Worm (Caenorhabditis elegans) whole organism, dauer: ENCODE data around the gene nspd-2.
"Not testable (repeated sequence)": the region's sequence is repeated elsewhere in the genome, so short reads cannot be mapped to it uniquely, and the experiment has no call there.

ENCODE experiments used
- unc-62 ChIP-seq: sonication (generic microtip); optimal IDR thresholded peaks from 2 replicates; lab custom pipeline; 2017; ENCODE audit warnings: missing biosample characterization, missing genetic modification reagents, missing genetic modification characterization

nspd-2 gene

DNA sequence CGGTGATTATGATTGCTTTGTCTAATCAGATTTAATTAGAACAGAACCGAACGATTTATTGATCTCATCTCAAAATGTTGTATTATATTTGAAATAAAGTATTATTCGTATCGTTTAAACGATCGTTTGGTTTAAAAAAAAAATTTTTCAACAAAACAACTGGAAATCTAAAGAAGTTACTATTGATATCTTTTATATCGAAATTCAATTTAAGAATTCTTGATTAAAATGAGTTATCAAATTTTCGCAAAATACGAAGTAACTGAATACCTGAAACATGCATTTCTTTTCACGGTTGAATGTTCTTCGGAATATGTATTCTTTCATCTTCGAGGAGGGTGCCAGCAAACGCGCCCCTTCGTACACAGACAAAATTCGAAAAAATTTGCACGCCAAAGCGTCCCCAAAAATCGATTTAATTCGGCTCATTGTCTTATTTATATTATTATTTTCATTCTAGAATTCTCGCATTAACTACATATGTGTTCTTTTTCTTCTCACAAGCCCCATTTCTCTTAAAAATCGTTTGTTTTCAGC is 14.2 kb downstream of the nspd-2 start, which contains the start of gene npp-1:
TSS of gene npp-1 (plus strand) at position 537 of the 537 bp plus-strand sequence.
- no peak for TF ChIP-seq unc-62 (GFP tag; lab: Kevin White, UChicago)

DNA sequence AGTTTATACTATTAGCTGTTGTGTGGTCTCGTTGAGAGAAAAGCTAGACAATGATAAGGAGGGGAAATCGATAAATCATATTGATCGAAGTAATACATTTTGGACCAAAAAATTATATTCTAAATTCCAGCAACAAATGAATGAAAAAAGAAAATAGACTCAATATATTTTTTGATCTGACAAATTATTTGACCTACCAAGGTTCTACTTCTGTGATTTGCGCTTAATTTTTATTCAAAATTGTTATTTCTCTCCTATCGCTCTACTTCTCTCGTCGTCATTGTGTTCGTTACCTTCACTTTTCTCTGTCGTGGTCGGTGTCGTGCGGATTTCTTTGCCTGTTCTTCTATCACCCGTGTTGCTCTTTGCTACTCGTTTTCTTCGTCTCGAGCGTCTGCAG is 15.1 kb downstream of the nspd-2 start:
- TF ChIP-seq unc-62 (GFP tag; lab: Kevin White, UChicago), result no peak

DNA sequence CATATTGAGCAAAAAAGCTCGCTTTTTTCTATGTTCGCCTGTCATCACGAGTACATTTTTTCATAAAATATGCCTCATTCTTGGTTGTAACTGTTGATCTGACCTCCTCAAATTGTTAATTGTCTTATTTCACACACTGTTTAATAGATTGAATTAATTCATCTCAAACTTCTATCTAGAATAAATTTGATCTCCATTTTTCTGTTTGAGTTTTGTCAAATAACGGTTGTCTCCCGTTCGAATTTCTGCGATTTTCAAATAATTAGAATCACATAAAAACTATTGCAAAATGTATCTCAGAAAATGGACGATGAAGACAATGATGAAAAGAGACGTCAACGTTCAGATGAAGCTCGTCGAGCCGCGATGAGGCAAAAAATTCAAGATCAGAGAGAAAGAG is 18.1 kb downstream of the nspd-2 start, which contains the start of gene K07F5.14:
TSS of gene K07F5.14 (plus strand) at position 301 of the 400 bp plus-strand sequence.
- no peak for TF ChIP-seq unc-62 (GFP tag; lab: Kevin White, UChicago)

DNA sequence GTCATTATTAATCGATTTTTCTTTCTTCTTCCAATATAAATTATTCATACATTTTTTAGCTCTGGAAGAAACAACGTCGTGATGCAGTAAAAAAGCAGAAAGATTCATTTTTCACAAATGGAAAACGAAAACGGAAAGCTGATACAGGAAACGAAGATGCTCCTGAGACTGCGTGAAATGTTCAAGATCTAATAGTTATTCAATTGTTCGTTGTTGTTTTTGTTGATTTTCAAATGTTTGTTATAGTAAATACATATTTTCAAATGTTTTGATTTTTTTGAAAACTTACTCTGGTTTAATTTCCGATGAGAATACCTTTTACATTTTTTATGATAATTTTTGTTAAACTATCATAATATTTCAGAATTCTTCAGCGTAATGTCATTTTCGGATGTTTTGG is 20.0 kb downstream of the nspd-2 start, which contains the start of gene K07F5.16:
TSS of gene K07F5.16 (plus strand) at position 301 of the 400 bp plus-strand sequence.
- TF ChIP-seq unc-62 (GFP tag; lab: Kevin White, UChicago), result no peak

DNA sequence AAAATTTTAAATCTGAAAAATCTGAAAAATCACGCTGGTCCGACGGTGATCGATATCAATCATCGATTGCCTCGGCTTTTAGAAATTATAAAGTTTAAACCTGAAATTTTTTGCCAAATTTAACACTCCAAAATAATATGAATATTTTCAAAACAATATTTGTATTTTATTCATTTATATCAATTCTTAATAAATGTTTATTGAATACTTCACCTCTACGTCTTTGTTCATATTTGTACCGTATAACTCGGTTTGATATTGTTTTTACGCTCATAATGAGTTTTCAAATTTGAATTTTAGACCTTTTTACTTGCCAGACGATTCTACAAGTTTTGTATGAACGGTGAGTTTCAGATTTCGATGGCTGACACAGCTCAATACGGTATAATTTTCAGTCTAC is 20.9 kb downstream of the nspd-2 start, which contains the start of the genes K07F5.15 and K07F5.22:
TSS of gene K07F5.15 (plus strand) at position 301 of the 400 bp plus-strand sequence.
TSS of gene K07F5.22 (plus strand) at position 301 of the 400 bp plus-strand sequence.
- TF ChIP-seq unc-62 (GFP tag; lab: Kevin White, UChicago), result no peak

DNA sequence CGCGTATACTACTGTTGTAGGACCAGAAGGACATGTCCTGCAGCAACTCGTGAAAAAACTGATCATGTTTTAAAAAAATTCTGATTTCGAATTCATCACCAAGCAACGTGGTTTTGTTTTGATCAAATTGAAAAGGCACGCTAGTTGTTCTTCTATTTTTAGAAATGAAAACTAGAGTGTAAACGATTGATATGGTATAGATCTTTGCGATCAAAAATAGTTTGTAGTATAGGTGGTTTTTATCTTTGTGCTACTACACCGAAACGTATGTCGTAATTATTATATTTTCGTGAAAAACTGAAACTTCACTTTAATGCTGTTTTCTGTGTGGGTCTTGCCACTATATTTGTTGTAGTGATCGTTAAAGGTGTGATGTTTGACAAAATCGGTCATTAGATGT is 23.0 kb downstream of the nspd-2 start:
- TF ChIP-seq unc-62 (GFP tag; lab: Kevin White, UChicago), result no peak

DNA sequence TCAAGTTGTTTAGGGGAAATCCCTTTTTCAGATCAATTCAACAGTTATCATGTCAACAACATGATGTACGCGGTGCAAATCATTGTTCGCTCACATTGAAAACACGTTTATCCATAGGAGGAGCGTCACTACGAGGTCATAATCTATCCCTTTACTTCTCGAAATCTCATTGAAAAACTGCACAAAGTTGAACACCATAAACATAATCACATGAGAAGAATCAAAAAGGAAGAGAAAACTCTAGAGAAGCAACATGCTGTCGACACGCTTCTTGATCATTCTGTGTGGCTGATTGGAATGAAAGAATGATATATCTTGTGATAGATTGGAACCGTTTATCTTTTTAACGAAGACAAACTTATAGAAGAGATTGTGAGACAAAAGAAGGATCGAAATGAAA is 24.1 kb downstream of the nspd-2 start:
- no peak for TF ChIP-seq unc-62 (GFP tag; lab: Kevin White, UChicago)

DNA sequence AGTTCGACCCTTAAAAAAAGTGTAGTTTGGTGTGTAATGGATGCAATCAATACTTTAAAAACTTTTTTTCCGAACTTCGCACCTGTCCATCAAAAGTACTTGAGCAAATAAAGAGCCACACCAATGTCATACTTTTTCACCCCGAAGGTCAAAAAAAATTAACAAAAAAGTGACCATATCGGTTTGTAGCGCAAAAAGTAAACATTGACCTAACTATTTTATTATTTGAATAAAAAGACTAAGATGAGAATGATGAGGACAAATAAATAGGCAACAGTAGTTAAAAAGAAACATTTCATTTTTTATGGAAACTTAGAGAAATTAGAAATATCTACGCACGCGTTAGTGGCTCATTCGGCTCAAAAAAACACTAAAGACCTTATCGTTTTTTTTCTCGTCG is 25.5 kb downstream of the nspd-2 start:
- TF ChIP-seq unc-62 (GFP tag; lab: Kevin White, UChicago), result no peak

DNA sequence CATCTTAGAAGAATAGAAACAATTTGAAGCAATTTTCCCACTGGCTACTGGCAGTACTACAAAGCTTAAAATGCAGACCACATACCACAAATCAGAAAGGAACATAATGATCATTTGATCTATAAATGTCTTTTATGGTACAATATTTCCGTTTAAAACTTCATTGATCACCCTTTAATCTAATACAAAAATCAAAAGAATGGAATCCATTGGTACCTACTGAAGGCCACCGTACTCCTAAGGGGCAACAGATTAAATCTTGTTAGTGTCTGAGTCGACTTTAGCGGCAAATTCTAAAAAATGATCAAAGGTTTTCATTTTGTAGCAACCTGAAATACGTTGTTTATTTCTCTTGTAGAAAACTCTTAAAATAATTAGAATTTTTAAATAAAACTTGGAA is 28.4 kb downstream of the nspd-2 start:
- no peak for TF ChIP-seq unc-62 (GFP tag; lab: Kevin White, UChicago)

DNA sequence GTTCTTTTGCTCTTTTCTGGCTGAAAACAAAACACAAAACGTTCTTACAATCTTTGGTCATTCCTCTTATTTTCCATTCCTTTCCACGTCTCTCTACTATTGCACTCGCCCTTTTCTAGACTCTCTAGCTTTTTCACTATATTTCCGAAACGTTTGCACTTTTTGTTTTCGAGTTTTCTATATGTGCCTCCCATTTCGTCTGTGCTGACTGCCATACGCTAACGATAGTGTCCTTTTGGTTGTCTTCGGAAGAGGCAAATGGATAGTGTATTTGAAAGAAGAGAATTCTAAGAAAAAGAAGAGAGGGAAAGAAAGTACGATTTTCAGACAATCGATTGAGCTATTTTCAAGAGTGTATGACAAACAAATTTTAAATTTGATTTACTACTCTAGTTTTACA is 28.9 kb downstream of the nspd-2 start:
- TF ChIP-seq unc-62 (GFP tag; lab: Kevin White, UChicago), result no peak

DNA sequence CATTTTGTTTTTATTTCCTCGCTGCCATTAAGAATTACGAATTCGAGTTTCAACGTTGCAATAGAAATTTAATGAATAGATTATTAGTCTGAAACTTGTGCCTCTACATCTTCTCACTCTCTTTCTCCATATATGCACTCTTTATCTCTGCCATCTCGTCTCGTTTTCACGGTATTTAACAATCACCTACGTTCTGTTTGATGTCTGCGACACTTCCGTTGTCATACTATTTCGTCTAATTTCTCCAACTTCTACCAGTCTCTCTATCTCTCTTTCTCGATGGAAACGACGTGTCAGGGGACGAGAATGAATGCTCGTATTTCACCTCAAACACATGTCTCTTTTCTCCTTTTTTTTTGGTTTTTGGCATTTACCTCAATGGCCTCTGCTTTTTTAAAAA is 30.0 kb downstream of the nspd-2 start:
- no peak for TF ChIP-seq unc-62 (GFP tag; lab: Kevin White, UChicago)

DNA sequence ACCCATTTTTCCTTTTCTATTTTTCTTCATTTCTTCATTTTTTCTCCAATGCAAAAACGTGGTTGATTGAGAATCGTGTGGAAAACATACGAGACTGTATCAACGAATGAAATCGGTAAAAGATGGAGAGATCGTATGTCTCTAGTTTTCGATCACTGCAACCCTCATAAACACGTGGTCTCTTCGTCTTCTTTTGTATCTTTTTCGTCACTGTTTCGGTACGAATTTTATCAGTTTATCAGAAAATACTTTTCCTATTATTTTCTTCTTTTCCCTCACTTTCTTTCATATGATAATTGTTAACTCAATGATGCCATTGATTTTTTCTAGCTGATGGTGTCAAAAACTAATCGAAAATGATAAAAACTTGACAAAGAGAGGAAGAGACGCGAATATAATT is 31.8 kb downstream of the nspd-2 start:
- TF ChIP-seq unc-62 (GFP tag; lab: Kevin White, UChicago), result no peak

DNA sequence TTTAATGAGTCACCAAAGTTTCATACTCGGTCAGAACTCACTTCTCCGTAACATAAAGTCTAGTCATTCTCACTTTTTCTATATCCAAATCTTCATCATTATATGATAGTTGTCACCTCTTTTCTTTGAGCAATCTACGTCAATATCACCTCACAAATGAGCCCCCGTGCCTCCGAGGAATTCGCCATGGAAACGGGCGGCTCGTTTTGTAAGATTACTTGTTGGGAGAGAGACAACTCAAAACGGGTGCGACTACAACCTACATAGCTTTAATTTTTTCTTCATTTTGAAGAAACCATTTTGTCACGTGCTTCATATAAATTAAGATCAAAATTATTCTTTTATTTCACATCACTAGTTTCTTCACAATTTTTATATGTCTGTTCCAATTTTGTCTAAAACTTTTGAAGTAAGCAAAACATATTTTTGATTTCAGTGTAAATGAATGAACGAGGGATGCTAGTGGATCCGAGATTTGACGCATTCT is 35.1 kb downstream of the nspd-2 start, which contains the start of gene nhr-4:
TSS of gene nhr-4 (plus strand) at position 437 of the 487 bp plus-strand sequence.
- TF ChIP-seq unc-62 (GFP tag; lab: Kevin White, UChicago), result no peak

DNA sequence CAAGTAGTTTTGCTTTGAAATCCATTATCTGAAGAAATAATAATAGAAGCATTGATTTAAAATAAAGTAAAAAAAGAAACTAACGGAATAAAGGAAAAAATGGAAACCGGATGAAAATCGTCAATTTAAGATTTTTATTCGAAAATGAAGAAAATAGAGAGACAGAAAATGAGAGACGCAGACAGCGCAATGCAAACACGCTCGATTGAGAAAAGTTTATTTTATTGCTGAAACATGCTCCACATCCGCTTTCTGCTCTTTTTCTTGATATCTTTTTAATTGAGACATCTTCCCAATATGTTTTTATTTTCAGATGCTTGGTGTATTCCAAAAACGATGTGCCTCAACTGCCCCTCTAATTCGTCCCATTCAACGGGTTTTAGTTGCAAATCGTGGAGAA is 40.4 kb downstream of the nspd-2 start, which contains the start of the genes prp-18 and mccc-1:
TSS of gene prp-18 (minus strand) at position 127 of the 400 bp plus-strand sequence.
TSS of gene mccc-1 (plus strand) at position 314 of the 400 bp plus-strand sequence.
- no peak for TF ChIP-seq unc-62 (GFP tag; lab: Kevin White, UChicago)

DNA sequence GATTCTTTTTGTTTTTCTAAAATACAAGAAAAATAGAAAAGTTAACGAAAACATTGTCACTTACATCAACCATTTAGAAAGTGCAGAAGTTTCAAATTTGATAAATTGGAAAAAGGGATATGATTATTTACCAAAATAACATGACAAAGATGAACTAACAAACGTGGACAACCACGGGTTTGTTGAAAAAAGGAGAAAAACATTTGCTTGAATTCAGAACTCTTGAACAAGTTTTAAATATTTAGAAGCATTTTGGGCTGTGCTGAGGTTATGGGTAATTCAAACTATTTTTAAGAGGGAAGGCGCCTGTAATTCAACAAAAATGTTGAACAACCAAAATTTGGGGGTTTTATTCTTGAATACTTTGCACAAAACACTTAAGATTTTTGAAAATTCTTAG is 46.0 kb downstream of the nspd-2 start, which contains the start of gene ttbk-3:
TSS of gene ttbk-3 (minus strand) at position 101 of the 400 bp plus-strand sequence.
- no peak for TF ChIP-seq unc-62 (GFP tag; lab: Kevin White, UChicago)

DNA sequence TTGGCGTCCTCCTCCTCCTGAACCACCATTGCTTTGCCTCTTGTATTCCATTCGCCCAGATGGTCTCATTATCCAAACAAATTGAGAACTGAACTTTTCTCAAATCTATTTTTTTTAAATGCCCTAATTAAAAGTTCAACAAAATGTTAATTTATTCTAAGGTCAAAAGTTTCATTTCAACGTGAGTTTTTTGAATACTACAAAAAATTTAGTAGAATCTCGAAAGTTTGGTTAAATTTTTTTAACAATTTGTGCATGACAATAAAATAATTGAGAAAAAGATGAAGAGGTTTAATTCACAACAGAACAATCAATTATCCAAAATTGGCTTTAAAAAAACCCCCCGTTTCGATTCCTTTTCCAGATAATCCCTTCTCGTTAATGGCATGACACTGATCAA is 48.1 kb downstream of the nspd-2 start, which contains the start of gene F32B6.4:
TSS of gene F32B6.4 (minus strand) at position 101 of the 400 bp plus-strand sequence.
- no peak for TF ChIP-seq unc-62 (GFP tag; lab: Kevin White, UChicago)

DNA sequence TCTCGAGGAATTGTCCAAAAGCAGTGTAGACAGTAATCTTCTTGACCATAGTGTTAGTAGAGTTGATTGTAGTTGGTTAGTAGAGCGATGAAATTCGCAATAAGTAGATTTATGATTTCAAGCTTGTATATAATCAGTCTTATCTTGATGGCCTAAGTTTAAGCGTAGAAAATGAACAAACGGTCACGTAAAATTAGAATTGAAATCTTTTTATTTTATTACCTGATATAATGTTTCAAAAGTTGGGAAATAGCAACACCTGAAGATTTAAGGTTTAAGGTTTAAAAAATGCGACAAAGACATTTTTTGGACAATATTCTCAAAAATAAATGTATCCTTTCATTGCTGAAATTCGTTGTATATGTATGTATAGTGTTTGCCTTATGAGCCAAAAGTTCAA is 49.8 kb downstream of the nspd-2 start, which contains the start of gene sss-1:
TSS of gene sss-1 (minus strand) at position 101 of the 400 bp plus-strand sequence.
- TF ChIP-seq unc-62 (GFP tag; lab: Kevin White, UChicago), result not testable (repeated sequence)
